Fruit fly (Drosophila melanogaster) whole organism, embryonic: ENCODE data around the gene CG3149.
A peak's percentile ranks its signal among the peaks of the same experiment; 100 is the strongest.

ENCODE experiments used
- Adf1 ChIP-seq: fragments of 200-800 bp; sonication (Bioruptor generic); IDR thresholded peaks from 2 replicates; pipeline ENCODE4 v1.3.6; 2022; ENCODE audit warnings: missing biosample characterization, missing genetic modification characterization
- Antp ChIP-seq: fragments of 200-800 bp; sonication (Bioruptor generic); optimal IDR thresholded peaks from 3 replicates; lab custom pipeline; 2016; ENCODE audit warnings: missing biosample characterization, missing genetic modification characterization
- BtbVII ChIP-seq: fragments of 200-800 bp; sonication (Bioruptor generic); optimal IDR thresholded peaks from 3 replicates; lab custom pipeline; 2017; ENCODE audit warnings: missing biosample characterization, mild to moderate bottlenecking, missing genetic modification characterization
- CG10543 ChIP-seq: fragments of 200-800 bp; sonication (Bioruptor generic); optimal IDR thresholded peaks from 3 replicates; lab custom pipeline; 2017; ENCODE audit warnings: missing biosample characterization, mild to moderate bottlenecking, missing genetic modification characterization, moderate library complexity
- CG10565 ChIP-seq: fragments of 200-800 bp; sonication (Bioruptor generic); optimal IDR thresholded peaks from 3 replicates; lab custom pipeline; 2016; ENCODE audit warnings: missing biosample characterization, mild to moderate bottlenecking, missing genetic modification characterization
- CG11247 ChIP-seq: fragments of 200-800 bp; sonication (Bioruptor generic); IDR thresholded peaks from 2 replicates; pipeline ENCODE4 v1.3.6; 2022; ENCODE audit warnings: missing biosample characterization, missing genetic modification characterization
- CG11696 ChIP-seq: fragments of 200-800 bp; sonication (Bioruptor generic); IDR thresholded peaks from 2 replicates; pipeline ENCODE4 v1.3.6; 2022; ENCODE audit warnings: missing biosample characterization, missing genetic modification characterization
- CG13287 ChIP-seq: fragments of 200-800 bp; sonication (Bioruptor generic); IDR thresholded peaks from 2 replicates; pipeline ENCODE4 v1.3.6; 2022; ENCODE audit warnings: missing biosample characterization, missing genetic modification characterization; ENCODE audit not compliant: partially characterized antibody
- CG13424 ChIP-seq: fragments of 200-800 bp; sonication (Bioruptor generic); optimal IDR thresholded peaks from 2 replicates; lab custom pipeline; 2019; ENCODE audit warnings: missing biosample characterization, mild to moderate bottlenecking, missing genetic modification characterization, moderate library complexity
- CG14050 ChIP-seq: fragments of 200-800 bp; sonication (Bioruptor generic); IDR thresholded peaks from 3 replicates; pipeline ENCODE4 v1.3.6; 2022; ENCODE audit warnings: missing biosample characterization, missing genetic modification characterization
- CG14965 ChIP-seq: fragments of 200-800 bp; sonication (Bioruptor generic); optimal IDR thresholded peaks from 2 replicates; lab custom pipeline; 2016; ENCODE audit warnings: missing biosample characterization, missing genetic modification characterization, borderline replicate concordance
- CG15011 ChIP-seq: fragments of 200-800 bp; sonication (Bioruptor generic); optimal IDR thresholded peaks from 3 replicates; lab custom pipeline; 2018; ENCODE audit warnings: missing biosample characterization, mild to moderate bottlenecking, missing genetic modification characterization
- CG17361 ChIP-seq: fragments of 200-800 bp; sonication (Bioruptor generic); IDR thresholded peaks from 3 replicates; pipeline ENCODE4 v1.3.6; 2022; ENCODE audit warnings: missing biosample characterization, missing genetic modification characterization
- CG17802 ChIP-seq: fragments of 200-800 bp; sonication (Bioruptor generic); optimal IDR thresholded peaks from 2 replicates; lab custom pipeline; 2018; ENCODE audit warnings: missing biosample characterization, mild to moderate bottlenecking, missing genetic modification characterization, moderate library complexity
- CG1792 ChIP-seq: fragments of 200-800 bp; sonication (Bioruptor generic); optimal IDR thresholded peaks from 2 replicates; lab custom pipeline; 2016; ENCODE audit warnings: missing biosample characterization, missing genetic modification characterization
- CG30020 ChIP-seq: fragments of 200-800 bp; optimal IDR thresholded peaks from 2 replicates; lab custom pipeline; 2019; ENCODE audit warnings: missing biosample characterization, mild to moderate bottlenecking, missing genetic modification characterization, moderate library complexity
- CG31388 ChIP-seq: fragments of 200-800 bp; sonication (Bioruptor generic); optimal IDR thresholded peaks from 2 replicates; lab custom pipeline; 2016; ENCODE audit warnings: missing biosample characterization, missing genetic modification characterization
- CG32772 ChIP-seq: fragments of 200-800 bp; sonication (Bioruptor generic); IDR thresholded peaks from 2 replicates; pipeline ENCODE4 v1.3.6; 2022; ENCODE audit warnings: missing biosample characterization, missing genetic modification characterization
- CG3726 ChIP-seq: fragments of 200-800 bp; sonication (Bioruptor generic); IDR thresholded peaks from 3 replicates; pipeline ENCODE4, ENCODE4 v1.3.6; 2022; ENCODE audit warnings: missing biosample characterization, missing genetic modification characterization
- CG4328 ChIP-seq: fragments of 200-800 bp; sonication (Bioruptor generic); optimal IDR thresholded peaks from 3 replicates; lab custom pipeline; 2017; ENCODE audit warnings: missing biosample characterization, missing genetic modification reagents, missing genetic modification characterization
- CG6683 ChIP-seq: fragments of 200-800 bp; sonication (Bioruptor generic); optimal IDR thresholded peaks from 2 replicates; lab custom pipeline; 2017; ENCODE audit warnings: missing biosample characterization, mild to moderate bottlenecking, missing genetic modification characterization, missing genetic modification reagents
- CG7556 ChIP-seq: fragments of 200-800 bp; sonication (Bioruptor generic); optimal IDR thresholded peaks from 2 replicates; lab custom pipeline; 2017; ENCODE audit warnings: missing biosample characterization, mild to moderate bottlenecking, missing genetic modification characterization
- CG7839 ChIP-seq: fragments of 200-800 bp; sonication (Bioruptor generic); optimal IDR thresholded peaks from 3 replicates; lab custom pipeline; 2018; ENCODE audit warnings: missing biosample characterization, mild to moderate bottlenecking, missing genetic modification characterization, moderate library complexity
- CG7963 ChIP-seq: fragments of 200-800 bp; sonication (Bioruptor generic); IDR thresholded peaks from 3 replicates; pipeline ENCODE4 v1.3.6; 2022; ENCODE audit warnings: missing biosample characterization, missing genetic modification characterization; ENCODE audit not compliant: partially characterized antibody
- CG7987 ChIP-seq: fragments of 200-800 bp; sonication (Bioruptor generic); optimal IDR thresholded peaks from 2 replicates; lab custom pipeline; 2018; ENCODE audit warnings: missing biosample characterization, mild to moderate bottlenecking, missing genetic modification characterization, moderate library complexity
- CG8290 ChIP-seq, 3 experiments: fragments of 200-800 bp; sonication (Bioruptor generic); optimal IDR thresholded peaks; 2 replicates each; lab custom pipeline; 2016 to 2019; ENCODE audit warnings: missing biosample characterization in 3 of 3, missing genetic modification characterization in 3 of 3, mild to moderate bottlenecking in 2 of 3, moderate library complexity in 1 of 3
- CG8924 ChIP-seq: fragments of 200-800 bp; optimal IDR thresholded peaks from 3 replicates; lab custom pipeline; 2019; ENCODE audit warnings: missing biosample characterization, mild to moderate bottlenecking, missing genetic modification characterization, moderate library complexity
- Dek ChIP-seq: fragments of 200-800 bp; sonication (Bioruptor generic); optimal IDR thresholded peaks from 3 replicates; lab custom pipeline; 2019; ENCODE audit warnings: missing biosample characterization, mild to moderate bottlenecking, missing genetic modification characterization, moderate library complexity
- Drgx ChIP-seq: fragments of 200-800 bp; sonication (Bioruptor generic); IDR thresholded peaks from 2 replicates; pipeline ENCODE4 v1.3.6; 2022; ENCODE audit warnings: missing biosample characterization, missing genetic modification characterization
- Gsc ChIP-seq: fragments of 200-800 bp; sonication (Bioruptor generic); IDR thresholded peaks from 2 replicates; pipeline ENCODE4 v1.3.6; 2022; ENCODE audit warnings: missing biosample characterization, missing genetic modification characterization
- Hr51 ChIP-seq, 2 experiments: fragments of 200-800 bp; sonication (Bioruptor generic); optimal IDR thresholded peaks; 2 replicates in 1 of 2; 3 replicates in 1 of 2; lab custom pipeline; 2016 to 2018; ENCODE audit warnings: missing biosample characterization in 2 of 2, missing genetic modification characterization in 2 of 2, mild to moderate bottlenecking in 1 of 2, moderate library complexity in 1 of 2
- Meics ChIP-seq: fragments of 200-800 bp; sonication (Bioruptor generic); optimal IDR thresholded peaks from 2 replicates; lab custom pipeline; 2017; ENCODE audit warnings: missing biosample characterization, mild to moderate bottlenecking, missing genetic modification characterization
- Nf-YA ChIP-seq: fragments of 200-800 bp; sonication (Bioruptor generic); IDR thresholded peaks from 2 replicates; pipeline ENCODE4 v1.3.6; 2022; ENCODE audit warnings: missing biosample characterization, missing genetic modification characterization
- PHDP ChIP-seq: fragments of 200-800 bp; sonication (Bioruptor generic); optimal IDR thresholded peaks from 3 replicates; lab custom pipeline; 2018; ENCODE audit warnings: missing biosample characterization, mild to moderate bottlenecking, missing genetic modification characterization, moderate library complexity
- Ravus ChIP-seq: fragments of 200-800 bp; sonication (Bioruptor generic); IDR thresholded peaks from 2 replicates; pipeline ENCODE4 v1.3.6; 2022; ENCODE audit warnings: missing biosample characterization, missing genetic modification characterization
- Spps ChIP-seq: fragments of 200-800 bp; sonication (Bioruptor generic); optimal IDR thresholded peaks from 2 replicates; lab custom pipeline; 2018; ENCODE audit warnings: missing biosample characterization, mild to moderate bottlenecking, missing genetic modification characterization
- ab ChIP-seq: fragments of 200-800 bp; sonication (Bioruptor generic); optimal IDR thresholded peaks from 2 replicates; lab custom pipeline; 2016; ENCODE audit warnings: missing biosample characterization, missing genetic modification characterization
- az2 ChIP-seq: fragments of 200-800 bp; sonication (Bioruptor generic); optimal IDR thresholded peaks from 3 replicates; lab custom pipeline; 2016; ENCODE audit warnings: missing biosample characterization, missing genetic modification characterization
- bab2 ChIP-seq: fragments of 200-800 bp; sonication (Bioruptor generic); optimal IDR thresholded peaks from 2 replicates; lab custom pipeline; 2016; ENCODE audit warnings: missing biosample characterization, missing genetic modification characterization
- cas ChIP-seq: fragments of 200-800 bp; sonication (Bioruptor generic); IDR thresholded peaks from 2 replicates; pipeline ENCODE4 v1.3.6; 2022; ENCODE audit warnings: missing biosample characterization, missing genetic modification characterization
- dm ChIP-seq: fragments of 200-800 bp; sonication (Bioruptor generic); optimal IDR thresholded peaks from 3 replicates; lab custom pipeline; 2016; ENCODE audit warnings: missing biosample characterization, missing genetic modification characterization
- dmrt99B ChIP-seq: fragments of 200-800 bp; sonication (Bioruptor generic); optimal IDR thresholded peaks from 2 replicates; lab custom pipeline; 2018; ENCODE audit warnings: missing biosample characterization, mild to moderate bottlenecking, missing genetic modification characterization, moderate library complexity
- grau ChIP-seq: fragments of 200-800 bp; optimal IDR thresholded peaks from 3 replicates; lab custom pipeline; 2019; ENCODE audit warnings: missing biosample characterization, mild to moderate bottlenecking, missing genetic modification characterization, moderate library complexity
- gsb-n ChIP-seq: fragments of 200-800 bp; sonication (Bioruptor generic); optimal IDR thresholded peaks from 3 replicates; lab custom pipeline; 2018; ENCODE audit warnings: missing biosample characterization, mild to moderate bottlenecking, missing genetic modification characterization
- oc ChIP-seq: fragments of 200-800 bp; sonication (Bioruptor generic); optimal IDR thresholded peaks from 2 replicates; lab custom pipeline; 2018; ENCODE audit warnings: missing biosample characterization, mild to moderate bottlenecking, missing genetic modification characterization, moderate library complexity
- pzg ChIP-seq: fragments of 200-800 bp; sonication (Bioruptor generic); optimal IDR thresholded peaks from 3 replicates; lab custom pipeline; 2018; ENCODE audit warnings: missing biosample characterization, mild to moderate bottlenecking, missing genetic modification characterization, moderate library complexity
- sd ChIP-seq: fragments of 200-800 bp; sonication (Bioruptor generic); optimal IDR thresholded peaks from 3 replicates; lab custom pipeline; 2018; ENCODE audit warnings: missing biosample characterization, mild to moderate bottlenecking, missing genetic modification characterization, moderate library complexity
- unpg ChIP-seq: fragments of 200-800 bp; sonication (Bioruptor generic); optimal IDR thresholded peaks from 3 replicates; lab custom pipeline; 2018; ENCODE audit warnings: missing biosample characterization, mild to moderate bottlenecking, missing genetic modification characterization, moderate library complexity
- wor ChIP-seq: fragments of 200-800 bp; sonication (Bioruptor generic); IDR thresholded peaks from 2 replicates; pipeline ENCODE4 v1.3.6; 2022; ENCODE audit warnings: missing biosample characterization, missing genetic modification characterization
- zen ChIP-seq: fragments of 200-800 bp; sonication (Bioruptor generic); optimal IDR thresholded peaks from 3 replicates; lab custom pipeline; 2018; ENCODE audit warnings: missing biosample characterization, mild to moderate bottlenecking, missing genetic modification characterization, moderate library complexity

CG3149 gene

DNA sequence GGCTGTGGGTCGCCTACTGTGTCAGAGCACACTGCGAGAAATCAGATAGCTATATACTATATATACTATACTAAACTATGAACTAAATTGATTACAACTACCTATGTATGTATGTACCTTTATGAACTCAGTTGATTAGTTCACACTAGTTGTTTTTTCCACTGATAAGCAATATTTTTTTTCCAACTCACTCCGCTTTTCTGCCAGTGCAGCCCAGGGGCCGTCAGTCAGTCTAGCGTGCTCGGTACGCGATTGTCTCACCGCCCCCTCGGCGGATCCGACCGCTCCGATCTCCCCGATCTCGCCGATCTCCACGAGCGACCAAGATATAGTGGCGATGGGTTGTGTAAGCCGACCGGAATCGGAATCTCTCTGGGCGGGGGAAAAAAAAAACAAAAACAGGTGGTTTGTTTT lies 10.9 kb upstream of the CG3149 start (continued):
- peak; percentile 74 for TF ChIP-seq CG14050 (GFP tag; lab: Robert Waterston, UW)
- TF ChIP-seq Spps (tag; lab: Kevin White, UChicago) = no peak
- TF ChIP-seq CG7987 (GFP tag; lab: Kevin White, UChicago) = peak; percentile 58
- TF ChIP-seq CG11696 (GFP tag; lab: Robert Waterston, UW) = peak; percentile 69
- peak; percentile 69 for TF ChIP-seq CG4328
- TF ChIP-seq CG17361 = peak; percentile 81
- no peak for TF ChIP-seq CG10565 (GFP tag; lab: Kevin White, UChicago)
- TF ChIP-seq az2 (GFP tag; lab: Kevin White, UChicago) = peak; percentile 59
- TF ChIP-seq CG11247 (GFP tag; lab: Robert Waterston, UW) = peak; percentile 92
- TF ChIP-seq Nf-YA (GFP tag; lab: Robert Waterston, UW) = peak; percentile 88
- TF ChIP-seq CG30020 (tag; lab: Kevin White, UChicago) = no peak
- TF ChIP-seq CG8924 (tag; lab: Kevin White, UChicago) = peak; percentile 88
- TF ChIP-seq Drgx = peak; percentile 95
- peak; percentile 55 for TF ChIP-seq Adf1
- TF ChIP-seq pzg = peak; percentile 5
- TF ChIP-seq oc = peak; percentile 39
- no peak; the same call in 1 of the 2 replicates for TF ChIP-seq CG13287 (GFP tag; lab: Robert Waterston, UW)
- TF ChIP-seq zen (tag; lab: Kevin White, UChicago) = peak; percentile 66
- TF ChIP-seq cas = peak; percentile 84
- TF ChIP-seq wor = peak; percentile 69
- TF ChIP-seq CG8290 (GFP tag; optimal IDR thresholded peaks at IDR 0.05; lab: Kevin White, UChicago) = no peak
- TF ChIP-seq CG8290 (tag; optimal IDR thresholded peaks at IDR 0.05; lab: Kevin White, UChicago) = peak in 1 of 2 experiments; percentile 92
- TF ChIP-seq CG3726 (GFP tag; lab: Robert Waterston, UW) = peak; percentile 87; the same call in 2 of the 3 replicates
- TF ChIP-seq sd (tag; lab: Kevin White, UChicago) = peak; percentile 49
- peak; percentile 89 for TF ChIP-seq BtbVII
- TF ChIP-seq Dek = peak; percentile 85
- peak; percentile 89 for TF ChIP-seq CG10543 (GFP tag; lab: Kevin White, UChicago)
- TF ChIP-seq Ravus (GFP tag; lab: Robert Waterston, UW) = peak; percentile 73
- peak; percentile 86 for TF ChIP-seq unpg
- peak; percentile 81 for TF ChIP-seq CG7556
- peak; percentile 22 for TF ChIP-seq CG17802 (tag; lab: Kevin White, UChicago)
- no peak for TF ChIP-seq CG14965 (GFP tag; lab: Kevin White, UChicago)
- TF ChIP-seq dm = no peak
- TF ChIP-seq CG15011 (GFP tag; lab: Kevin White, UChicago) = peak; percentile 73
- TF ChIP-seq Hr51 (GFP tag; optimal IDR thresholded peaks at IDR 0.05; lab: Kevin White, UChicago) = peak; percentile 35 to 86
- peak; percentile 74 for TF ChIP-seq CG6683 (GFP tag; lab: Kevin White, UChicago)
- peak; percentile 90 for TF ChIP-seq Meics (GFP tag; lab: Kevin White, UChicago)
- TF ChIP-seq dmrt99B (tag; lab: Kevin White, UChicago) = peak; percentile 89
- peak; percentile 90 for TF ChIP-seq CG32772 (GFP tag; lab: Robert Waterston, UW)
- TF ChIP-seq CG31388 (GFP tag; lab: Kevin White, UChicago) = peak; percentile 54
- TF ChIP-seq CG7839 (tag; lab: Kevin White, UChicago) = peak; percentile 90
- TF ChIP-seq CG13424 (tag; lab: Kevin White, UChicago) = peak; percentile 79
- no peak for TF ChIP-seq CG7963 (GFP tag; lab: Robert Waterston, UW)
- peak; percentile 81 for TF ChIP-seq grau (tag; lab: Kevin White, UChicago)
- TF ChIP-seq gsb-n (tag; lab: Kevin White, UChicago) = peak; percentile 58
- peak; percentile 60 for TF ChIP-seq Antp
- peak; percentile 45 for TF ChIP-seq bab2 (GFP tag; lab: Kevin White, UChicago)
- peak; percentile 84 for TF ChIP-seq Gsc (GFP tag; lab: Robert Waterston, UW)
- peak; percentile 42 for TF ChIP-seq CG1792 (GFP tag; lab: Kevin White, UChicago)
- TF ChIP-seq PHDP = peak; percentile 81
- no peak for TF ChIP-seq ab
